Fruit fly (Drosophila melanogaster) whole organism, embryonic: ENCODE results near the gene Alp10.

Experiments used
- Ada2b ChIP-seq: fragments of 200-800 bp; sonication (Bioruptor generic); IDR thresholded peaks from 2 replicates; pipeline ENCODE4 v1.3.6; 2022; ENCODE audit warnings: missing biosample characterization, missing genetic modification characterization
- Aef1 ChIP-seq: fragments of 200-800 bp; sonication (Bioruptor generic); IDR thresholded peaks from 3 replicates; pipeline ENCODE4 v1.3.6; 2022; ENCODE audit warnings: missing biosample characterization, missing genetic modification characterization
- Blimp-1 ChIP-seq: fragments of 200-800 bp; sonication (Bioruptor generic); optimal IDR thresholded peaks from 3 replicates; lab custom pipeline; 2018; ENCODE audit warnings: missing biosample characterization, missing genetic modification characterization, mild to moderate bottlenecking, moderate library complexity, missing genetic modification reagents
- CG11085 ChIP-seq: fragments of 200-800 bp; sonication (Bioruptor generic); IDR thresholded peaks from 2 replicates; pipeline ENCODE4 v1.3.6; 2022; ENCODE audit warnings: missing biosample characterization, missing genetic modification characterization
- CG14014 ChIP-seq: fragments of 200-800 bp; sonication (Bioruptor generic); IDR thresholded peaks from 2 replicates; pipeline ENCODE4 v1.3.6; 2022; ENCODE audit warnings: missing biosample characterization, missing genetic modification characterization
- CG14441 ChIP-seq: fragments of 200-800 bp; sonication (Bioruptor generic); IDR thresholded peaks from 2 replicates; pipeline ENCODE4 v1.3.6; 2022; ENCODE audit warnings: missing biosample characterization, missing genetic modification characterization
- CG17328 ChIP-seq: fragments of 200-800 bp; sonication (Bioruptor generic); IDR thresholded peaks from 2 replicates; pipeline ENCODE4 v1.3.6; 2022; ENCODE audit warnings: missing biosample characterization, missing genetic modification characterization
- CG17385 ChIP-seq: fragments of 200-800 bp; sonication (Bioruptor generic); optimal IDR thresholded peaks from 3 replicates; lab custom pipeline; 2018; ENCODE audit warnings: missing biosample characterization, mild to moderate bottlenecking, missing genetic modification characterization
- CG17568 ChIP-seq: fragments of 200-800 bp; sonication (Bioruptor generic); optimal IDR thresholded peaks from 2 replicates; lab custom pipeline; 2018; ENCODE audit warnings: missing biosample characterization, mild to moderate bottlenecking, missing genetic modification characterization, moderate library complexity
- CG2116 ChIP-seq: fragments of 200-800 bp; sonication (Bioruptor generic); optimal IDR thresholded peaks from 3 replicates; lab custom pipeline; 2018; ENCODE audit warnings: missing biosample characterization, mild to moderate bottlenecking, missing genetic modification characterization
- CG2120 ChIP-seq: fragments of 200-800 bp; sonication (Bioruptor generic); optimal IDR thresholded peaks from 3 replicates; lab custom pipeline; 2016; ENCODE audit warnings: missing biosample characterization, missing genetic modification characterization
- CG31388 ChIP-seq: fragments of 200-800 bp; sonication (Bioruptor generic); optimal IDR thresholded peaks from 2 replicates; lab custom pipeline; 2016; ENCODE audit warnings: missing biosample characterization, missing genetic modification characterization
- CG32767 ChIP-seq: fragments of 200-800 bp; sonication (Bioruptor generic); IDR thresholded peaks from 2 replicates; pipeline ENCODE4 v1.3.6; 2022; ENCODE audit warnings: missing biosample characterization, missing genetic modification characterization
- CG5180 ChIP-seq: fragments of 200-800 bp; sonication (Bioruptor generic); optimal IDR thresholded peaks from 3 replicates; lab custom pipeline; 2017; ENCODE audit warnings: missing biosample characterization, missing genetic modification characterization, mild to moderate bottlenecking, moderate library complexity, missing genetic modification reagents
- CG6254 ChIP-seq: fragments of 200-800 bp; sonication (Bioruptor generic); optimal IDR thresholded peaks from 3 replicates; lab custom pipeline; 2017; ENCODE audit warnings: mild to moderate bottlenecking, missing biosample characterization, missing genetic modification reagents, missing genetic modification characterization
- CG8089 ChIP-seq: fragments of 200-800 bp; sonication (Bioruptor generic); optimal IDR thresholded peaks from 3 replicates; lab custom pipeline; 2016; ENCODE audit warnings: missing biosample characterization, missing genetic modification characterization
- CG8281 ChIP-seq: fragments of 200-800 bp; sonication (Bioruptor generic); optimal IDR thresholded peaks from 2 replicates; lab custom pipeline; 2018; ENCODE audit warnings: missing biosample characterization, mild to moderate bottlenecking, missing genetic modification characterization, moderate library complexity
- CG8290 ChIP-seq, 3 experiments: fragments of 200-800 bp; sonication (Bioruptor generic); optimal IDR thresholded peaks; 2 replicates each; lab custom pipeline; 2016 to 2019; ENCODE audit warnings: missing biosample characterization in 3 of 3, missing genetic modification characterization in 3 of 3, mild to moderate bottlenecking in 2 of 3, moderate library complexity in 1 of 3
- CG9727 ChIP-seq: fragments of 200-800 bp; sonication (Bioruptor generic); optimal IDR thresholded peaks from 3 replicates; lab custom pipeline; 2017; ENCODE audit warnings: missing biosample characterization, mild to moderate bottlenecking, missing genetic modification characterization
- CG9876 ChIP-seq: fragments of 200-800 bp; sonication (Bioruptor generic); optimal IDR thresholded peaks from 2 replicates; lab custom pipeline; 2016; ENCODE audit warnings: missing biosample characterization, missing genetic modification characterization
- Dad ChIP-seq: fragments of 200-800 bp; sonication (Bioruptor generic); optimal IDR thresholded peaks from 3 replicates; lab custom pipeline; 2016; ENCODE audit warnings: missing biosample characterization, missing genetic modification characterization
- Dbx ChIP-seq: fragments of 200-800 bp; sonication (Bioruptor generic); IDR thresholded peaks from 3 replicates; pipeline ENCODE4 v1.3.6; 2022; ENCODE audit warnings: missing biosample characterization, missing genetic modification characterization
- Dll ChIP-seq: fragments of 200-800 bp; sonication (Bioruptor generic); IDR thresholded peaks from 4 replicates; pipeline ENCODE4 v1.3.6; 2022; ENCODE audit warnings: missing biosample characterization, missing genetic modification characterization; ENCODE audit not compliant: partially characterized antibody
- E2f1 ChIP-seq: fragments of 200-800 bp; sonication (Bioruptor generic); IDR thresholded peaks from 2 replicates; pipeline ENCODE4 v1.3.6; 2022; ENCODE audit warnings: missing biosample characterization, missing genetic modification characterization
- Eip74EF ChIP-seq, 2 experiments: fragments of 200-800 bp in 1 of 2; fragments of >200 bp in 1 of 2; sonication (Bioruptor generic) in 1 of 2; optimal IDR thresholded peaks; 2 replicates each; lab custom pipeline; 2017 to 2019; ENCODE audit warnings: missing biosample characterization in 2 of 2, missing genetic modification characterization in 2 of 2, mild to moderate bottlenecking in 1 of 2, moderate library complexity in 1 of 2
- H2.0 ChIP-seq: fragments of 200-800 bp; sonication (Bioruptor generic); IDR thresholded peaks from 2 replicates; pipeline ENCODE4 v1.3.6; 2022; ENCODE audit warnings: missing biosample characterization, missing genetic modification characterization
- Jarid2 ChIP-seq: fragments of 200-800 bp; sonication (Bioruptor generic); optimal IDR thresholded peaks from 3 replicates; lab custom pipeline; 2017; ENCODE audit warnings: mild to moderate bottlenecking, missing biosample characterization, missing genetic modification reagents, missing genetic modification characterization
- Lhr ChIP-seq: fragments of 200-800 bp; sonication (Bioruptor generic); optimal IDR thresholded peaks from 3 replicates; lab custom pipeline; 2017; ENCODE audit warnings: mild to moderate bottlenecking, missing biosample characterization, missing genetic modification reagents, missing genetic modification characterization
- Lim3 ChIP-seq: fragments of 200-800 bp; sonication (Bioruptor generic); IDR thresholded peaks from 2 replicates; pipeline ENCODE4 v1.3.6; 2022; ENCODE audit warnings: missing biosample characterization, missing genetic modification characterization
- Mad ChIP-seq: fragments of 200-800 bp; sonication (Bioruptor generic); optimal IDR thresholded peaks from 2 replicates; lab custom pipeline; 2016; ENCODE audit warnings: missing biosample characterization, missing genetic modification characterization
- NfI ChIP-seq: fragments of 200-800 bp; sonication (Bioruptor generic); optimal IDR thresholded peaks from 3 replicates; lab custom pipeline; 2018; ENCODE audit warnings: missing biosample characterization, mild to moderate bottlenecking, missing genetic modification characterization, moderate library complexity
- Sox100B ChIP-seq: fragments of 200-800 bp; sonication (Bioruptor generic); optimal IDR thresholded peaks from 3 replicates; lab custom pipeline; 2018; ENCODE audit warnings: missing biosample characterization, mild to moderate bottlenecking, missing genetic modification characterization
- Spps ChIP-seq: fragments of 200-800 bp; sonication (Bioruptor generic); optimal IDR thresholded peaks from 2 replicates; lab custom pipeline; 2018; ENCODE audit warnings: missing biosample characterization, mild to moderate bottlenecking, missing genetic modification characterization
- Sry-δ ChIP-seq: fragments of 200-800 bp; sonication (Bioruptor generic); optimal IDR thresholded peaks from 2 replicates; lab custom pipeline; 2016; ENCODE audit warnings: missing biosample characterization, missing genetic modification characterization
- Taf1 ChIP-seq: fragments of 200-800 bp; sonication (Bioruptor generic); IDR thresholded peaks from 2 replicates; pipeline ENCODE4 v1.3.6; 2022; ENCODE audit warnings: missing biosample characterization, missing genetic modification characterization
- ase ChIP-seq: fragments of 200-800 bp; sonication (Bioruptor generic); IDR thresholded peaks from 3 replicates; pipeline ENCODE4 v1.3.6; 2022; ENCODE audit warnings: missing biosample characterization, missing genetic modification characterization
- bcd ChIP-seq: fragments of 200-800 bp; sonication (Bioruptor generic); optimal IDR thresholded peaks from 2 replicates; lab custom pipeline; 2017; ENCODE audit warnings: missing biosample characterization, mild to moderate bottlenecking, missing genetic modification characterization
- bsh ChIP-seq, 2 experiments: fragments of 200-800 bp; sonication (Bioruptor generic); optimal IDR thresholded peaks; 2 replicates each; lab custom pipeline; 2017 to 2018; ENCODE audit warnings: mild to moderate bottlenecking in 2 of 2, missing biosample characterization in 2 of 2, missing genetic modification characterization in 2 of 2, moderate library complexity in 1 of 2
- gcm2 ChIP-seq: fragments of 200-800 bp; sonication (Bioruptor generic); optimal IDR thresholded peaks from 2 replicates; lab custom pipeline; 2016; ENCODE audit warnings: missing biosample characterization, missing genetic modification characterization
- grau ChIP-seq: fragments of 200-800 bp; optimal IDR thresholded peaks from 3 replicates; lab custom pipeline; 2019; ENCODE audit warnings: missing biosample characterization, mild to moderate bottlenecking, missing genetic modification characterization, moderate library complexity
- kay ChIP-seq: fragments of 200-800 bp; sonication (Bioruptor generic); optimal IDR thresholded peaks from 2 replicates; lab custom pipeline; 2016; ENCODE audit warnings: missing biosample characterization, missing genetic modification characterization
- klu ChIP-seq: fragments of 200-800 bp; sonication (Bioruptor generic); IDR thresholded peaks from 2 replicates; pipeline ENCODE4 v1.3.6; 2022; ENCODE audit warnings: missing biosample characterization, missing genetic modification characterization
- mld ChIP-seq: fragments of 200-800 bp; sonication (Bioruptor generic); IDR thresholded peaks from 3 replicates; pipeline ENCODE4 v1.3.6; 2022; ENCODE audit warnings: missing biosample characterization, missing genetic modification characterization; ENCODE audit not compliant: partially characterized antibody
- ro ChIP-seq: fragments of 200-800 bp; sonication (Bioruptor generic); IDR thresholded peaks from 2 replicates; pipeline ENCODE4 v1.3.6; 2022; ENCODE audit warnings: missing biosample characterization, missing genetic modification characterization
- tap ChIP-seq: fragments of 200-800 bp; optimal IDR thresholded peaks from 3 replicates; lab custom pipeline; 2019; ENCODE audit warnings: missing biosample characterization, mild to moderate bottlenecking, missing genetic modification characterization, moderate library complexity
- trem ChIP-seq: fragments of 200-800 bp; optimal IDR thresholded peaks from 3 replicates; lab custom pipeline; 2019; ENCODE audit warnings: missing biosample characterization, mild to moderate bottlenecking, missing genetic modification characterization, moderate library complexity
- wdn ChIP-seq: fragments of 200-800 bp; sonication (Bioruptor generic); IDR thresholded peaks from 2 replicates; pipeline ENCODE4 v1.3.6; 2022; ENCODE audit warnings: missing biosample characterization, missing genetic modification characterization
- yki ChIP-seq: fragments of >200 bp; optimal IDR thresholded peaks from 3 replicates; lab custom pipeline; 2018
- zen2 ChIP-seq: fragments of 200-800 bp; sonication (Bioruptor generic); IDR thresholded peaks from 3 replicates; pipeline ENCODE4 v1.3.6; 2022; ENCODE audit warnings: missing biosample characterization, missing genetic modification characterization; ENCODE audit not compliant: partially characterized antibody

Alp10 gene

dm6 chr3L:5563309-5564182 is 31.5 kb downstream of the Alp10 start, which contains the start of the genes ScsbetaG and Sras (continued):
- TF ChIP-seq CG8281 (tag; lab: Kevin White, UChicago), result no peak
- no peak for TF ChIP-seq Dbx
- no peak for TF ChIP-seq Blimp-1 (GFP tag; lab: Kevin White, UChicago)
- TF ChIP-seq Sry-δ, result peak; percentile 4
- TF ChIP-seq CG17328 (GFP tag; lab: Robert Waterston, UW), result no peak
- no peak for TF ChIP-seq CG32767 (GFP tag; lab: Robert Waterston, UW)
- peak; percentile 43 for TF ChIP-seq Lhr (GFP tag; lab: Kevin White, UChicago)
- no peak for TF ChIP-seq yki
- no peak for TF ChIP-seq CG11085 (GFP tag; lab: Robert Waterston, UW)
- TF ChIP-seq Spps (tag; lab: Kevin White, UChicago), result no peak
- TF ChIP-seq CG31388 (GFP tag; lab: Kevin White, UChicago), result no peak
- TF ChIP-seq NfI (GFP tag; lab: Kevin White, UChicago), result no peak
- no peak for TF ChIP-seq grau (tag; lab: Kevin White, UChicago)
- TF ChIP-seq CG2116 (GFP tag; lab: Kevin White, UChicago), result peak; percentile 10
- TF ChIP-seq CG17568, result no peak
- TF ChIP-seq gcm2 (GFP tag; lab: Kevin White, UChicago), result no peak
- TF ChIP-seq trem (tag; lab: Kevin White, UChicago), result peak; percentile 44
- no peak for TF ChIP-seq wdn (GFP tag; lab: Robert Waterston, UW)
- no peak for TF ChIP-seq CG17385 (GFP tag; lab: Kevin White, UChicago)
- no peak for TF ChIP-seq Jarid2 (GFP tag; lab: Kevin White, UChicago)
- no peak for TF ChIP-seq Eip74EF (GFP tag; optimal IDR thresholded peaks at IDR 0.05; lab: Kevin White, UChicago)
- no peak for TF ChIP-seq tap
- TF ChIP-seq CG2120 (GFP tag; lab: Kevin White, UChicago), result no peak
- no peak for TF ChIP-seq H2.0 (GFP tag; lab: Robert Waterston, UW)
- TF ChIP-seq Mad (GFP tag; lab: Kevin White, UChicago), result no peak
- TF ChIP-seq E2f1 (GFP tag; lab: Robert Waterston, UW), result no peak
- TF ChIP-seq CG9876 (GFP tag; lab: Kevin White, UChicago), result no peak
- no peak for TF ChIP-seq CG8089
- TF ChIP-seq klu (GFP tag; lab: Robert Waterston, UW), result no peak
- TF ChIP-seq Sox100B (GFP tag; lab: Kevin White, UChicago), result no peak
- no peak for TF ChIP-seq bcd (GFP tag; lab: Kevin White, UChicago)
- no peak for TF ChIP-seq bsh (GFP tag; optimal IDR thresholded peaks at IDR 0.05; lab: Kevin White, UChicago)
- no peak for TF ChIP-seq CG8290 (GFP tag; optimal IDR thresholded peaks at IDR 0.05; lab: Kevin White, UChicago)
- peak in 1 of 2 experiments; percentile 63 for TF ChIP-seq CG8290 (tag; optimal IDR thresholded peaks at IDR 0.05; lab: Kevin White, UChicago)
- no peak; the same call in 3 of the 4 replicates for TF ChIP-seq Dll
- no peak for TF ChIP-seq ase (GFP tag; lab: Robert Waterston, UW)
- TF ChIP-seq Dad, result no peak
- no peak for TF ChIP-seq CG14014
- no peak for TF ChIP-seq kay (GFP tag; lab: Kevin White, UChicago)
- TF ChIP-seq CG6254 (GFP tag; lab: Kevin White, UChicago), result no peak
- TF ChIP-seq CG9727 (GFP tag; lab: Kevin White, UChicago), result no peak
- TF ChIP-seq Aef1 (GFP tag; lab: Robert Waterston, UW), result no peak
- TF ChIP-seq ro (GFP tag; lab: Robert Waterston, UW), result no peak
- TF ChIP-seq Lim3 (GFP tag; lab: Robert Waterston, UW), result no peak
- TF ChIP-seq Ada2b (GFP tag; lab: Robert Waterston, UW), result no peak
- no peak for TF ChIP-seq mld
- TF ChIP-seq zen2 (GFP tag; lab: Robert Waterston, UW), result peak; percentile 22; the same call in 1 of the 3 replicates
- no peak for TF ChIP-seq Taf1 (GFP tag; lab: Robert Waterston, UW)
- no peak for TF ChIP-seq CG5180 (GFP tag; lab: Kevin White, UChicago)
- no peak for TF ChIP-seq CG14441 (GFP tag; lab: Robert Waterston, UW)
